Fruit fly (Drosophila melanogaster): ENCODE results near the gene Tctp.

Tctp gene

DNA sequence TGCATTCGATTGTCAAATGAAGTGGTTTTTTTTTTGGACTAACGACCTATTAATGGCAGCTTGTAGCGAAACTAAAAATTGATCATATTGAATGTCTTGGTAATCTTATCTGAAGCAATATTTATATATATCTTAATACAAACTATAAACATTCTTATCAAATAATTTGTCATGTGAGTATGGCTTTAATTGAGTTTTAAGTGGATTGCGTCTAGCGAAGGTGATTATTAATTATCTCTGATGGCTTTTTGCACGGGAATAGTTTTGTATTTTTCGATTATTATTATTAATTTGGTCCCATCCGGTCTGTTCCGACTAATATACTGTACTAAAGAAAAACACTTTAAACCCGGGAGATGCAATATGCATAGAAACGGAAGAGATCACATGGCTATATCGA is 36.8 kb downstream of the Tctp start:
- no peak for TF ChIP-seq CG8119 (GFP tag; IDR thresholded peaks at IDR 0.05)
- no peak for TF ChIP-seq Blimp-1 (GFP tag; optimal IDR thresholded peaks at IDR 0.05)
- no peak for TF ChIP-seq Eip78C (GFP tag)
- TF ChIP-seq Ets96B (tag; optimal IDR thresholded peaks at IDR 0.05): no peak
- TF ChIP-seq acj6 (GFP tag; optimal IDR thresholded peaks at IDR 0.05): no peak
- TF ChIP-seq CG9139 (GFP tag; optimal IDR thresholded peaks at IDR 0.05): no peak
- no peak for TF ChIP-seq CG8632 (GFP tag; optimal IDR thresholded peaks at IDR 0.05)
- no peak for TF ChIP-seq CG32006 (GFP tag; optimal IDR thresholded peaks at IDR 0.05)
- TF ChIP-seq Lpt (GFP tag; optimal IDR thresholded peaks at IDR 0.05): no peak
- no peak for TF ChIP-seq fkh (GFP tag; optimal IDR thresholded peaks at IDR 0.05)
- no peak for TF ChIP-seq svp (GFP tag)
- TF ChIP-seq achi (GFP tag; optimal IDR thresholded peaks at IDR 0.05): no peak
- TF ChIP-seq CG11902 (GFP tag; optimal IDR thresholded peaks at IDR 0.05): no peak
- TF ChIP-seq Sox14 (GFP tag; optimal IDR thresholded peaks at IDR 0.05): no peak

DNA sequence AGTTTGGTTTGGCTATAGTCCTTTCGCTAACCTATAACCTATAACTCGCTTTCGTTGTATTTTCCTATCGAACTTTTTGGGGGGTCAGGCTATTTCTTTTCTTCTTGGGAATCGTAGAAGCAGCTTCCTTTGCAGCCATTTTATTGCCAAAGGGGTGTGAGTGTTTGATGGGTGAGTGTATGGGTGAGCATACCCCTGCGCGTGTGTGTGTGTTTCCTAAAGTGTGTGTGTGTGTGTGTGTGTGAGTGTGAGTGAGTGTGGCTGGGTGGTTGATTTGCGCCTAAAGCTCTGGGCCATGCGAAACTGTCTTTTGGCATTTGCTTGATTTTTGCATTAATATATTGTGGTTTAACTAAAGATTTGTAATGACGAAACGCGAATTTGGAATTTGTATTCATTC is 43.7 kb downstream of the Tctp start:
- TF ChIP-seq Eip93F (GFP tag; optimal IDR thresholded peaks at IDR 0.05) (no peak), CG11762 (GFP tag; optimal IDR thresholded peaks at IDR 0.05; ENCODE audit: insufficient read depth) (no peak), CG10669 (GFP tag; optimal IDR thresholded peaks at IDR 0.05) (no peak), Sox15 (GFP tag; optimal IDR thresholded peaks at IDR 0.05) (no peak), Lpt (GFP tag; optimal IDR thresholded peaks at IDR 0.05) (no peak), dac (GFP tag; optimal IDR thresholded peaks at IDR 0.05) (no peak), OdsH (GFP tag; optimal IDR thresholded peaks at IDR 0.05) (no peak), fkh (GFP tag; optimal IDR thresholded peaks at IDR 0.05) (no peak), esn (GFP tag; optimal IDR thresholded peaks at IDR 0.05) (no peak), fd85E (GFP tag; optimal IDR thresholded peaks at IDR 0.05) (no peak), svp (GFP tag) (no peak), Hr38 (GFP tag; optimal IDR thresholded peaks at IDR 0.05) (no peak), Blimp-1 (GFP tag; optimal IDR thresholded peaks at IDR 0.05) (no peak), CG8632 (GFP tag; optimal IDR thresholded peaks at IDR 0.05) (no peak), CG4318 (GFP tag; optimal IDR thresholded peaks at IDR 0.05) (no peak), CG32006 (GFP tag; optimal IDR thresholded peaks at IDR 0.05) (no peak), CG15336 (GFP tag; IDR thresholded peaks at IDR 0.05) (no peak), cyc (GFP tag; optimal IDR thresholded peaks at IDR 0.05) (no peak)

DNA sequence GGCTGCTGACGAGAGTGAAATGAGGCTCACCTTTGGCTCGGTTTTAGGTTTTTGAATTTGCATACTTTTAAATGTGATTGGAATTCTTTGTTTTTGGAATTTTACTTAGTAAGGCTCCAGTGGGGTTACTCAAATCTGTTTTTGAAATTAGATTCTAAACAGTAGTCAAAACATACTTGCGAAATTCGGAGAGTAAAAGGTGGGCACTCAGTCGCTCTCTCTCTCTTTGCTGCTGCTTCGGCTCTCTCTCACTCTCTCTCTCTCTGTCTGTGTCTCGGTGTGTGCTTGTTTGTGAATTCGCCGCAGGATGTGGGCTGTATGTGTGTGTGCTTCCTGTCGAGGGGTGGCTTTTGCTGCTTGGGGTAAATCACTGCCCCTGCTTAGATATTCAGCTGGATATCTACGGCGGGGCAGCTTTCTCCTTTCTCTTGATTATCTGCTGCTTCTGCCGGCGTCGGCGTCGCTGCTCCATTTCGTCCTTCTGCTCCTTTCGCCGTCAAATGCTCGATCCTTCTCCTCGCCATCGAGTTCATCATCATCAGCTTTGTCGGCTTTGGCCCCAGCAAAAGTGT is 44.4 kb downstream of the Tctp start:
- TF ChIP-seq CG32006 (GFP tag; optimal IDR thresholded peaks at IDR 0.05) (no peak), fkh (GFP tag; optimal IDR thresholded peaks at IDR 0.05) (no peak), fd59A (GFP tag; optimal IDR thresholded peaks at IDR 0.05) (no peak), Met (GFP tag; optimal IDR thresholded peaks at IDR 0.05) (no peak), Eip78C (GFP tag) (no peak), CG6276 (GFP tag; optimal IDR thresholded peaks at IDR 0.05) (no peak), spab (GFP tag; optimal IDR thresholded peaks at IDR 0.05) (no peak), CG6808 (GFP tag; optimal IDR thresholded peaks at IDR 0.05) (no peak), Lpt (GFP tag; optimal IDR thresholded peaks at IDR 0.05) (no peak), pdm3 (GFP tag; optimal IDR thresholded peaks at IDR 0.05) (no peak), Eip93F (GFP tag; optimal IDR thresholded peaks at IDR 0.05) (no peak), Ets21C (GFP tag; optimal IDR thresholded peaks at IDR 0.05) (no peak), CG34406 (GFP tag; optimal IDR thresholded peaks at IDR 0.05) (no peak), Gug (GFP tag; IDR thresholded peaks at IDR 0.05) (no peak)

DNA sequence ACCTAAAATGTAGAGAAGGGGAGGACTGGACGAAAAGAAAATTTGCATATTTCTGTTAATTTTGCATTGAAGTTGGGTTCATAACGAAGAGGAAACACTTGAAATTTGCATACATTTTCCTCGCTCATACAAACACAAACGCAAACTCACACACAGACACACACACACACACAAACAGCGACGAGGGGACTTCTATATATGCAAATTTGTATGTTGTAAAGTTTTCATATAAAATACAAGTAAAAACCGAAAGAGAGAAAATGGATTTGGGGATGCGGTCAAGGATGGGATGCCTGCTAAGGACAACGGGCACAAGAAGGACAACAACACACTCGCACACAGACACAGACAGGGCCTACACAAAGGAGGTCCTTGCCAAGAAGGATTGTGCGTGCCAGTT is 47.5 kb downstream of the Tctp start:
- TF ChIP-seq fd59A (GFP tag; optimal IDR thresholded peaks at IDR 0.05) (no peak), salr (GFP tag; optimal IDR thresholded peaks at IDR 0.05) (no peak), fd85E (GFP tag; optimal IDR thresholded peaks at IDR 0.05) (no peak), CG11902 (GFP tag; optimal IDR thresholded peaks at IDR 0.05) (no peak), fkh (GFP tag; optimal IDR thresholded peaks at IDR 0.05) (no peak), Eip75B (GFP tag; optimal IDR thresholded peaks at IDR 0.05) (no peak), CG34406 (GFP tag; optimal IDR thresholded peaks at IDR 0.05) (no peak), Ets96B (tag; optimal IDR thresholded peaks at IDR 0.05) (no peak), Sox15 (GFP tag; optimal IDR thresholded peaks at IDR 0.05) (no peak), CG8319 (GFP tag; optimal IDR thresholded peaks at IDR 0.05) (no peak), CG6808 (GFP tag; optimal IDR thresholded peaks at IDR 0.05) (no peak), Met (GFP tag; optimal IDR thresholded peaks at IDR 0.05) (no peak), Blimp-1 (GFP tag; optimal IDR thresholded peaks at IDR 0.05) (no peak), lz (GFP tag; optimal IDR thresholded peaks at IDR 0.05) (no peak)
